Worm (Caenorhabditis elegans): ENCODE results near the gene K07F5.12.

DNA sequence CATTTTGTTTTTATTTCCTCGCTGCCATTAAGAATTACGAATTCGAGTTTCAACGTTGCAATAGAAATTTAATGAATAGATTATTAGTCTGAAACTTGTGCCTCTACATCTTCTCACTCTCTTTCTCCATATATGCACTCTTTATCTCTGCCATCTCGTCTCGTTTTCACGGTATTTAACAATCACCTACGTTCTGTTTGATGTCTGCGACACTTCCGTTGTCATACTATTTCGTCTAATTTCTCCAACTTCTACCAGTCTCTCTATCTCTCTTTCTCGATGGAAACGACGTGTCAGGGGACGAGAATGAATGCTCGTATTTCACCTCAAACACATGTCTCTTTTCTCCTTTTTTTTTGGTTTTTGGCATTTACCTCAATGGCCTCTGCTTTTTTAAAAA lies 18.0 kb downstream of the K07F5.12 start:
- TF ChIP-seq nhr-237 (tag; optimal IDR thresholded peaks at IDR 0.05) = no peak
- no peak for TF ChIP-seq unc-130 (GFP tag; optimal IDR thresholded peaks at IDR 0.05)
- no peak for TF ChIP-seq snpc-1.2 (GFP tag; IDR thresholded peaks at IDR 0.05)
- no peak for TF ChIP-seq lin-39 (tag; optimal IDR thresholded peaks at IDR 0.05)
- TF ChIP-seq unc-39 (tag; optimal IDR thresholded peaks at IDR 0.05) = no peak
- TF ChIP-seq snpc-4 (tag; optimal IDR thresholded peaks at IDR 0.05) = no peak
- TF ChIP-seq pha-4 (GFP tag; IDR thresholded peaks at IDR 0.05) = no peak
- TF ChIP-seq pha-4 (tag; optimal IDR thresholded peaks at IDR 0.05) = no peak
- peak; percentile 60 for TF ChIP-seq aha-1 (tag)
- peak; percentile 13 for TF ChIP-seq lin-13 (GFP tag; optimal IDR thresholded peaks at IDR 0.05)
- TF ChIP-seq mxl-3 (GFP tag; optimal IDR thresholded peaks at IDR 0.05) = peak; percentile 71
- TF ChIP-seq ceh-82 (tag; optimal IDR thresholded peaks at IDR 0.05) = no peak
- TF ChIP-seq egl-27 (tag; optimal IDR thresholded peaks at IDR 0.05) = no peak
- no peak for TF ChIP-seq fkh-10 (GFP tag; optimal IDR thresholded peaks at IDR 0.05)
